Worm (Caenorhabditis elegans) whole organism, L2 larva: ENCODE measurements around the gene parn-2.

Experiments
- egl-27 ChIP-seq: sonication (generic microtip); optimal IDR thresholded peaks from 3 replicates; lab custom pipeline; 2017; ENCODE audit warnings: missing biosample characterization, missing genetic modification reagents, missing genetic modification characterization
- elt-3 ChIP-seq: sonication (generic microtip); optimal IDR thresholded peaks from 2 replicates; lab custom pipeline; 2017; ENCODE audit warnings: missing biosample characterization, missing genetic modification characterization
- lin-13 ChIP-seq: fragments of 150-350 bp; optimal IDR thresholded peaks from 2 replicates; lab custom pipeline; 2014; ENCODE audit warnings: missing biosample characterization, missing genetic modification reagents, missing genetic modification characterization
- nhr-77 ChIP-seq: fragments of 150-350 bp; optimal IDR thresholded peaks from 2 replicates; lab custom pipeline; 2014; ENCODE audit warnings: missing biosample characterization, missing genetic modification characterization
- peb-1 ChIP-seq: fragments of 150-350 bp; optimal IDR thresholded peaks from 2 replicates; lab custom pipeline; 2014; ENCODE audit warnings: missing biosample characterization, missing genetic modification characterization
- sma-9 ChIP-seq, 2 experiments: fragments of 150-350 bp in 1 of 2; sonication (generic microtip) in 1 of 2; optimal IDR thresholded peaks; 2 replicates each; lab custom pipeline; 2014 to 2016; ENCODE audit warnings: missing genetic modification characterization in 2 of 2, mild to moderate bottlenecking in 1 of 2, missing biosample characterization in 1 of 2, missing compliant biosample characterization in 1 of 2, missing genetic modification reagents in 1 of 2, moderate library complexity in 1 of 2
- zag-1 ChIP-seq: fragments of 150-350 bp; optimal IDR thresholded peaks from 2 replicates; lab custom pipeline; 2014; ENCODE audit warnings: missing biosample characterization, missing genetic modification characterization

ce11 chrII:12263971-12264554, 7.6 kb upstream of the parn-2 start, which contains the start of gene faxc-1:
- TF ChIP-seq lin-13 (GFP tag; lab: Kevin White, UChicago) (no peak), egl-27 (tag; lab: Kevin White, UChicago) (no peak), sma-9 (GFP tag; optimal IDR thresholded peaks at IDR 0.05; lab: Kevin White, UChicago) (peak; percentile 47), sma-9 (tag; optimal IDR thresholded peaks at IDR 0.05; lab: Kevin White, UChicago) (no peak), zag-1 (tag; lab: Kevin White, UChicago) (no peak), peb-1 (no peak), elt-3 (tag; lab: Kevin White, UChicago) (no peak), nhr-77 (tag; lab: Kevin White, UChicago) (no peak)
